Fruit fly (Drosophila melanogaster): ENCODE measurements around the gene Myc.

Myc gene

dm6 chrX:3372656-3373268 is at the start of gene Myc:
TSS of gene Myc (plus strand) at chrX:3373159.
- TF ChIP-seq fd59A (GFP tag; optimal IDR thresholded peaks at IDR 0.05): no peak
- TF ChIP-seq vri (GFP tag; optimal IDR thresholded peaks at IDR 0.05): peak; percentile 1
- TF ChIP-seq Sox15 (GFP tag; optimal IDR thresholded peaks at IDR 0.05): no peak
- TF ChIP-seq dsx (GFP tag; optimal IDR thresholded peaks at IDR 0.05; ENCODE audit: poor library complexity, severe bottlenecking): peak; percentile 3
- TF ChIP-seq spab (GFP tag; optimal IDR thresholded peaks at IDR 0.05): no peak
- TF ChIP-seq Ets96B (tag; optimal IDR thresholded peaks at IDR 0.05): no peak
- no peak for TF ChIP-seq CG31627 (GFP tag; optimal IDR thresholded peaks at IDR 0.05)
- no peak for TF ChIP-seq CG10669 (GFP tag; optimal IDR thresholded peaks at IDR 0.05)
- peak; percentile 2 for TF ChIP-seq CG16779 (tag; optimal IDR thresholded peaks at IDR 0.05)
- TF ChIP-seq Eip78C (GFP tag): no peak
- peak; percentile 2 for TF ChIP-seq topi (GFP tag; optimal IDR thresholded peaks at IDR 0.05)
- no peak for TF ChIP-seq Hr38 (GFP tag; optimal IDR thresholded peaks at IDR 0.05)
- TF ChIP-seq CG11762 (GFP tag; optimal IDR thresholded peaks at IDR 0.05; ENCODE audit: insufficient read depth): no peak
- TF ChIP-seq eg (GFP tag; IDR thresholded peaks at IDR 0.05): peak; percentile 36; the same call in 1 of the 3 replicates
- no peak for TF ChIP-seq Hr39 (GFP tag; optimal IDR thresholded peaks at IDR 0.05)
- no peak for TF ChIP-seq CG34406 (GFP tag; optimal IDR thresholded peaks at IDR 0.05)
- no peak for TF ChIP-seq acj6 (GFP tag; optimal IDR thresholded peaks at IDR 0.05)
- peak; percentile 9 to 20 for TF ChIP-seq ss (GFP tag; optimal IDR thresholded peaks at IDR 0.05)
- no peak for TF ChIP-seq salr (GFP tag; optimal IDR thresholded peaks at IDR 0.05)
- no peak for TF ChIP-seq CG3919 (GFP tag; optimal IDR thresholded peaks at IDR 0.05)
- 0 out of 2 replicates have a peak, but pooled peaks have one; percentile 14 for TF ChIP-seq CG15336 (GFP tag; IDR thresholded peaks at IDR 0.05)
- peak; percentile 41; the same call in 2 of the 3 replicates for TF ChIP-seq CG6163 (GFP tag; IDR thresholded peaks at IDR 0.05)
- no peak for TF ChIP-seq CG11294 (GFP tag; IDR thresholded peaks at IDR 0.05)
- peak; percentile 43 for TF ChIP-seq fkh (GFP tag; optimal IDR thresholded peaks at IDR 0.05)
- TF ChIP-seq CG4318 (GFP tag; optimal IDR thresholded peaks at IDR 0.05): no peak
- TF ChIP-seq CG8632 (GFP tag; optimal IDR thresholded peaks at IDR 0.05): no peak
- no peak for TF ChIP-seq cyc (GFP tag; optimal IDR thresholded peaks at IDR 0.05)
- TF ChIP-seq net (GFP tag; optimal IDR thresholded peaks at IDR 0.05): no peak

- TF ChIP-seq svp (GFP tag): peak; percentile 84
- TF ChIP-seq salr (GFP tag; optimal IDR thresholded peaks at IDR 0.05): peak; percentile 20 to 35
- TF ChIP-seq OdsH (GFP tag; optimal IDR thresholded peaks at IDR 0.05): peak; percentile 79
- peak; percentile 75 for TF ChIP-seq pdm3 (GFP tag; optimal IDR thresholded peaks at IDR 0.05)
- peak; percentile 64 for TF ChIP-seq CG34406 (GFP tag; optimal IDR thresholded peaks at IDR 0.05)
- TF ChIP-seq cyc (GFP tag; optimal IDR thresholded peaks at IDR 0.05): peak; percentile 55
- peak; percentile 68 for TF ChIP-seq acj6 (GFP tag; optimal IDR thresholded peaks at IDR 0.05)
- TF ChIP-seq Sox15 (GFP tag; optimal IDR thresholded peaks at IDR 0.05): peak; percentile 27
- peak; percentile 14 for TF ChIP-seq fkh (GFP tag; optimal IDR thresholded peaks at IDR 0.05)
- TF ChIP-seq ss (GFP tag; optimal IDR thresholded peaks at IDR 0.05): peak; percentile 36 to 59
- TF ChIP-seq CG11902 (GFP tag; optimal IDR thresholded peaks at IDR 0.05): peak; percentile 6
- TF ChIP-seq Sox14 (GFP tag; optimal IDR thresholded peaks at IDR 0.05): peak; percentile 44
- TF ChIP-seq net (GFP tag; optimal IDR thresholded peaks at IDR 0.05): peak; percentile 78
- peak; percentile 61 for TF ChIP-seq CG6792 (GFP tag; optimal IDR thresholded peaks at IDR 0.05)
- TF ChIP-seq Met (GFP tag; optimal IDR thresholded peaks at IDR 0.05): peak; percentile 69
- TF ChIP-seq CG9139 (GFP tag; optimal IDR thresholded peaks at IDR 0.05): peak; percentile 45
- peak; percentile 92 for TF ChIP-seq CG6163 (GFP tag; IDR thresholded peaks at IDR 0.05)
- peak; percentile 94 for TF ChIP-seq eg (GFP tag; IDR thresholded peaks at IDR 0.05)
- peak; percentile 72 for TF ChIP-seq CG7368 (GFP tag; optimal IDR thresholded peaks at IDR 0.05)
- TF ChIP-seq Ets96B (tag; optimal IDR thresholded peaks at IDR 0.05): peak; percentile 44
- TF ChIP-seq Hr4 (GFP tag; optimal IDR thresholded peaks at IDR 0.05): peak; percentile 84
- TF ChIP-seq CG3032 (tag; optimal IDR thresholded peaks at IDR 0.05): peak; percentile 43
- TF ChIP-seq fd59A (GFP tag; optimal IDR thresholded peaks at IDR 0.05): peak; percentile 24
- TF ChIP-seq spab (GFP tag; optimal IDR thresholded peaks at IDR 0.05): peak; percentile 48
- TF ChIP-seq topi (GFP tag; optimal IDR thresholded peaks at IDR 0.05): peak; percentile 63
- peak; percentile 55 for TF ChIP-seq CG1621 (tag; optimal IDR thresholded peaks at IDR 0.05)
- TF ChIP-seq CG15336 (GFP tag; IDR thresholded peaks at IDR 0.05): peak; percentile 93
- peak; percentile 67 for TF ChIP-seq Eip75B (GFP tag; optimal IDR thresholded peaks at IDR 0.05)
- peak; percentile 75 for TF ChIP-seq achi (GFP tag; optimal IDR thresholded peaks at IDR 0.05)
- TF ChIP-seq CG11762 (GFP tag; optimal IDR thresholded peaks at IDR 0.05; ENCODE audit: insufficient read depth): peak; percentile 75
- peak; percentile 87 for TF ChIP-seq CG8119 (GFP tag; IDR thresholded peaks at IDR 0.05)
- peak; percentile 16 for TF ChIP-seq Ets21C (GFP tag; optimal IDR thresholded peaks at IDR 0.05)
- peak; percentile 84 for TF ChIP-seq Gug (GFP tag; IDR thresholded peaks at IDR 0.05)
- no peak for TF ChIP-seq Hr38 (GFP tag; optimal IDR thresholded peaks at IDR 0.05)
- TF ChIP-seq dac (GFP tag; optimal IDR thresholded peaks at IDR 0.05): peak; percentile 73
- TF ChIP-seq CG6854 (GFP tag; optimal IDR thresholded peaks at IDR 0.05): no peak
- TF ChIP-seq CG11294 (GFP tag; IDR thresholded peaks at IDR 0.05): peak; percentile 86
Measured at dm6 chrX:3328980-3329379, 44.0 kb upstream of the Myc start.

All from whole organism, prepupa.